Worm (Caenorhabditis elegans) whole organism, early embryonic: ENCODE data around the gene grl-13.
"Not testable (repeated sequence)": the region's sequence is repeated elsewhere in the genome, so short reads cannot be mapped to it uniquely, and the experiment has no call there.

ENCODE experiments used
- B0310.2 ChIP-seq: sonication (generic microtip); optimal IDR thresholded peaks from 2 replicates; lab custom pipeline; 2016; ENCODE audit warnings: mild to moderate bottlenecking, missing genetic modification characterization, missing compliant biosample characterization
- F13C5.2 ChIP-seq: sonication (generic microtip); optimal IDR thresholded peaks from 2 replicates; lab custom pipeline; 2017; ENCODE audit warnings: mild to moderate bottlenecking, missing genetic modification characterization, inconsistent platforms, missing compliant biosample characterization
- aly-1 ChIP-seq: sonication (generic microtip); optimal IDR thresholded peaks from 2 replicates; lab custom pipeline; 2016; ENCODE audit warnings: missing genetic modification characterization, missing compliant biosample characterization
- ama-1 ChIP-seq: fragments of 150-350 bp; optimal IDR thresholded peaks from 2 replicates; lab custom pipeline; 2014
- ceh-13 ChIP-seq: fragments of 200-800 bp; sonication (Bioruptor generic); optimal IDR thresholded peaks from 2 replicates; lab custom pipeline; 2018; ENCODE audit warnings: mild to moderate bottlenecking, missing genetic modification characterization, missing compliant biosample characterization
- ceh-36 ChIP-seq: sonication (generic microtip); optimal IDR thresholded peaks from 2 replicates; lab custom pipeline; 2016; ENCODE audit warnings: missing genetic modification characterization, inconsistent platforms, missing compliant biosample characterization
- ets-7 ChIP-seq: sonication (generic microtip); optimal IDR thresholded peaks from 2 replicates; lab custom pipeline; 2016; ENCODE audit warnings: missing genotype, missing genetic modification characterization, missing compliant biosample characterization
- flt-1 ChIP-seq: fragments of 200-800 bp; sonication (Bioruptor generic); IDR thresholded peaks from 2 replicates; pipeline ENCODE4 v1.3.6; 2022; ENCODE audit warnings: missing genetic modification characterization, missing compliant biosample characterization
- hmbx-1 ChIP-seq: sonication (generic microtip); optimal IDR thresholded peaks from 2 replicates; lab custom pipeline; 2016; ENCODE audit warnings: mild to moderate bottlenecking, missing genetic modification characterization, missing compliant biosample characterization
- hmg-4 ChIP-seq: fragments of 200-800 bp; sonication (Bioruptor generic); optimal IDR thresholded peaks from 2 replicates; lab custom pipeline; 2018; ENCODE audit warnings: mild to moderate bottlenecking, missing genetic modification characterization, missing compliant biosample characterization
- hnd-1 ChIP-seq: sonication (generic microtip); optimal IDR thresholded peaks from 2 replicates; lab custom pipeline; 2016; ENCODE audit warnings: missing genetic modification characterization, missing compliant biosample characterization
- pes-1 ChIP-seq: fragments of 200-800 bp; sonication (Bioruptor generic); IDR thresholded peaks from 2 replicates; pipeline ENCODE4 v1.3.6; 2022; ENCODE audit warnings: missing genetic modification reagents, missing genetic modification characterization, missing compliant biosample characterization
- scrt-1 ChIP-seq: fragments of 200-800 bp; sonication (Bioruptor generic); IDR thresholded peaks from 2 replicates; pipeline ENCODE4 v1.3.6; 2022; ENCODE audit warnings: missing genetic modification characterization, missing compliant biosample characterization
- sea-1 ChIP-seq: fragments of 200-800 bp; sonication (Bioruptor generic); conservative IDR thresholded peaks from 2 replicates; pipeline ENCODE4 v1.3.6; 2022; ENCODE audit warnings: missing genetic modification characterization, missing compliant biosample characterization
- tbx-11 ChIP-seq: fragments of 200-800 bp; sonication (Bioruptor generic); IDR thresholded peaks from 2 replicates; pipeline ENCODE4 v1.3.6; 2022; ENCODE audit warnings: missing genetic modification characterization, missing compliant biosample characterization
- tbx-37 ChIP-seq: fragments of 200-800 bp; sonication (Bioruptor generic); conservative IDR thresholded peaks from 2 replicates; pipeline ENCODE4 v1.3.6; 2022; ENCODE audit warnings: missing genetic modification reagents, missing genetic modification characterization, missing compliant biosample characterization
- tra-4 ChIP-seq: sonication (generic microtip); optimal IDR thresholded peaks from 2 replicates; lab custom pipeline; 2017; ENCODE audit warnings: missing genetic modification characterization, missing compliant biosample characterization

grl-13 gene

ce11 chrV:4341736-4342135 is 22.7 kb downstream of the grl-13 start:
- TF ChIP-seq B0310.2 (tag; lab: Kevin White, UChicago) (no peak), ceh-36 (tag; lab: Kevin White, UChicago) (no peak), hmbx-1 (tag; lab: Kevin White, UChicago) (no peak), tbx-11 (GFP tag; lab: Robert Waterston, UW) (no peak), aly-1 (no peak), F13C5.2 (tag; lab: Kevin White, UChicago) (no peak), hmg-4 (GFP tag; lab: Kevin White, UChicago) (no peak), ama-1 (no peak), pes-1 (GFP tag; lab: Robert Waterston, UW) (no peak), flt-1 (GFP tag; lab: Robert Waterston, UW) (no peak), sea-1 (no peak), hnd-1 (tag; lab: Kevin White, UChicago) (no peak), tbx-37 (GFP tag; lab: Robert Waterston, UW) (no peak), ets-7 (tag; lab: Kevin White, UChicago) (no peak), ceh-13 (GFP tag; lab: Kevin White, UChicago) (no peak), tra-4 (tag; lab: Kevin White, UChicago) (no peak)

- no peak for TF ChIP-seq F13C5.2 (tag; lab: Kevin White, UChicago)
- TF ChIP-seq hmbx-1 (tag; lab: Kevin White, UChicago), result no peak
- TF ChIP-seq ets-7 (tag; lab: Kevin White, UChicago), result no peak
- TF ChIP-seq ceh-36 (tag; lab: Kevin White, UChicago), result no peak
These were observed 23.2 kb downstream of the grl-13 start, which contains the start of gene glrx-3 for ce11 chrV:4341208-4341607. glrx-3 (minus strand) TSS chrV:4341308.

ce11 chrV:4339479-4339878 is 24.9 kb downstream of the grl-13 start:
- TF ChIP-seq pes-1 (GFP tag; lab: Robert Waterston, UW) (no peak), ets-7 (tag; lab: Kevin White, UChicago) (no peak), aly-1 (no peak)

- TF ChIP-seq F13C5.2 (tag; lab: Kevin White, UChicago); hmg-4 (GFP tag; lab: Kevin White, UChicago); tbx-37 (GFP tag; lab: Robert Waterston, UW): not testable (repeated sequence)
These were observed 28.0 kb downstream of the grl-13 start, which contains the start of gene irld-1 for ce11 chrV:4336462-4336861. irld-1 (plus strand) TSS chrV:4336762.

ce11 chrV:4333518-4333917 is 30.9 kb downstream of the grl-13 start:
- peak; percentile 40; the same call in 1 of the 2 replicates for TF ChIP-seq tbx-37 (GFP tag; lab: Robert Waterston, UW)

- no peak for TF ChIP-seq ceh-13 (GFP tag; lab: Kevin White, UChicago)
- TF ChIP-seq ama-1, result no peak
- TF ChIP-seq aly-1, result no peak
- no peak for TF ChIP-seq ceh-36 (tag; lab: Kevin White, UChicago)
- TF ChIP-seq tbx-37 (GFP tag; lab: Robert Waterston, UW), result no peak
- no peak for TF ChIP-seq tra-4 (tag; lab: Kevin White, UChicago)
These were observed 32.0 kb downstream of the grl-13 start, which contains the start of gene oac-12 for ce11 chrV:4332450-4332849. oac-12 (minus strand) TSS chrV:4332550.

- TF ChIP-seq hmbx-1 (tag; lab: Kevin White, UChicago), result no peak
- no peak for TF ChIP-seq flt-1 (GFP tag; lab: Robert Waterston, UW)
- TF ChIP-seq ama-1, result no peak
- no peak for TF ChIP-seq ceh-36 (tag; lab: Kevin White, UChicago)
- TF ChIP-seq ets-7 (tag; lab: Kevin White, UChicago), result no peak
- TF ChIP-seq scrt-1 (GFP tag; lab: Robert Waterston, UW), result no peak
- no peak for TF ChIP-seq pes-1 (GFP tag; lab: Robert Waterston, UW)
- no peak for TF ChIP-seq tbx-37 (GFP tag; lab: Robert Waterston, UW)
- TF ChIP-seq F13C5.2 (tag; lab: Kevin White, UChicago), result no peak
- TF ChIP-seq sea-1, result no peak
- no peak for TF ChIP-seq hmg-4 (GFP tag; lab: Kevin White, UChicago)
- no peak for TF ChIP-seq ceh-13 (GFP tag; lab: Kevin White, UChicago)
- no peak for TF ChIP-seq tra-4 (tag; lab: Kevin White, UChicago)
These were observed 33.6 kb downstream of the grl-13 start for ce11 chrV:4330820-4331219.

- TF ChIP-seq tra-4 (tag; lab: Kevin White, UChicago) (no peak), hnd-1 (tag; lab: Kevin White, UChicago) (no peak), aly-1 (no peak), ceh-36 (tag; lab: Kevin White, UChicago) (no peak), ama-1 (no peak), sea-1 (no peak), tbx-11 (GFP tag; lab: Robert Waterston, UW) (no peak), hmbx-1 (tag; lab: Kevin White, UChicago) (no peak), hmg-4 (GFP tag; lab: Kevin White, UChicago) (no peak), F13C5.2 (tag; lab: Kevin White, UChicago) (no peak), ceh-13 (GFP tag; lab: Kevin White, UChicago) (no peak), scrt-1 (GFP tag; lab: Robert Waterston, UW) (no peak), B0310.2 (tag; lab: Kevin White, UChicago) (no peak), tbx-37 (GFP tag; lab: Robert Waterston, UW) (no peak), pes-1 (GFP tag; lab: Robert Waterston, UW) (no peak), ets-7 (tag; lab: Kevin White, UChicago) (no peak), flt-1 (GFP tag; lab: Robert Waterston, UW) (no peak)
These were observed 37.6 kb downstream of the grl-13 start, which contains the start of gene D2063.1 for ce11 chrV:4326841-4327240. D2063.1 (plus strand) TSS chrV:4327121.
